Fruit fly (Drosophila melanogaster) whole organism, embryonic: ENCODE results near the gene RpL8.

Experiments used
- ATbp ChIP-seq: fragments of 200-800 bp; sonication (Bioruptor generic); optimal IDR thresholded peaks from 2 replicates; lab custom pipeline; 2017; ENCODE audit warnings: missing biosample characterization, mild to moderate bottlenecking, missing genetic modification characterization, missing genetic modification reagents
- Bdp1 ChIP-seq: fragments of 200-800 bp; sonication (Bioruptor generic); optimal IDR thresholded peaks from 3 replicates; lab custom pipeline; 2016; ENCODE audit warnings: missing biosample characterization, missing genetic modification characterization
- CG10565 ChIP-seq: fragments of 200-800 bp; sonication (Bioruptor generic); optimal IDR thresholded peaks from 3 replicates; lab custom pipeline; 2016; ENCODE audit warnings: missing biosample characterization, mild to moderate bottlenecking, missing genetic modification characterization
- CG11247 ChIP-seq: fragments of 200-800 bp; sonication (Bioruptor generic); IDR thresholded peaks from 2 replicates; pipeline ENCODE4 v1.3.6; 2022; ENCODE audit warnings: missing biosample characterization, missing genetic modification characterization
- CG11696 ChIP-seq: fragments of 200-800 bp; sonication (Bioruptor generic); IDR thresholded peaks from 2 replicates; pipeline ENCODE4 v1.3.6; 2022; ENCODE audit warnings: missing biosample characterization, missing genetic modification characterization
- CG12769 ChIP-seq: fragments of 200-800 bp; sonication (Bioruptor generic); optimal IDR thresholded peaks from 2 replicates; lab custom pipeline; 2019; ENCODE audit warnings: missing biosample characterization, mild to moderate bottlenecking, missing genetic modification characterization, moderate library complexity
- CG13287 ChIP-seq: fragments of 200-800 bp; sonication (Bioruptor generic); IDR thresholded peaks from 2 replicates; pipeline ENCODE4 v1.3.6; 2022; ENCODE audit warnings: missing biosample characterization, missing genetic modification characterization; ENCODE audit not compliant: partially characterized antibody
- CG15514 ChIP-seq: fragments of 200-800 bp; sonication (Bioruptor generic); optimal IDR thresholded peaks from 3 replicates; lab custom pipeline; 2017; ENCODE audit warnings: missing biosample characterization, missing genetic modification characterization, mild to moderate bottlenecking, moderate library complexity, missing genetic modification reagents
- CG17568 ChIP-seq: fragments of 200-800 bp; sonication (Bioruptor generic); optimal IDR thresholded peaks from 2 replicates; lab custom pipeline; 2018; ENCODE audit warnings: missing biosample characterization, mild to moderate bottlenecking, missing genetic modification characterization, moderate library complexity
- CG17802 ChIP-seq: fragments of 200-800 bp; sonication (Bioruptor generic); optimal IDR thresholded peaks from 2 replicates; lab custom pipeline; 2018; ENCODE audit warnings: missing biosample characterization, mild to moderate bottlenecking, missing genetic modification characterization, moderate library complexity
- CG2889 ChIP-seq: fragments of 200-800 bp; sonication (Bioruptor generic); IDR thresholded peaks from 3 replicates; pipeline ENCODE4 v1.3.6; 2022; ENCODE audit warnings: missing biosample characterization, missing genetic modification characterization
- CG32772 ChIP-seq: fragments of 200-800 bp; sonication (Bioruptor generic); IDR thresholded peaks from 2 replicates; pipeline ENCODE4 v1.3.6; 2022; ENCODE audit warnings: missing biosample characterization, missing genetic modification characterization
- CG3281 ChIP-seq: fragments of 200-800 bp; sonication (Bioruptor generic); optimal IDR thresholded peaks from 3 replicates; lab custom pipeline; 2017; ENCODE audit warnings: missing biosample characterization, mild to moderate bottlenecking, missing genetic modification characterization
- CG3407 ChIP-seq: fragments of 200-800 bp; sonication (Bioruptor generic); optimal IDR thresholded peaks from 2 replicates; lab custom pipeline; 2018; ENCODE audit warnings: missing biosample characterization, mild to moderate bottlenecking, missing genetic modification characterization
- CG6254 ChIP-seq: fragments of 200-800 bp; sonication (Bioruptor generic); optimal IDR thresholded peaks from 3 replicates; lab custom pipeline; 2017; ENCODE audit warnings: mild to moderate bottlenecking, missing biosample characterization, missing genetic modification reagents, missing genetic modification characterization
- CG6272 ChIP-seq: fragments of 200-800 bp; sonication (Bioruptor generic); IDR thresholded peaks from 2 replicates; pipeline ENCODE4 v1.3.6; 2022; ENCODE audit warnings: missing biosample characterization, missing genetic modification characterization
- CG6765 ChIP-seq: fragments of 200-800 bp; sonication (Bioruptor generic); optimal IDR thresholded peaks from 3 replicates; lab custom pipeline; 2017; ENCODE audit warnings: missing biosample characterization, mild to moderate bottlenecking, missing genetic modification characterization
- CG6813 ChIP-seq: fragments of 200-800 bp; sonication (Bioruptor generic); optimal IDR thresholded peaks from 2 replicates; lab custom pipeline; 2017; ENCODE audit warnings: missing biosample characterization, missing genetic modification characterization, mild to moderate bottlenecking, moderate library complexity, missing genetic modification reagents
- CG8478 ChIP-seq: fragments of >200 bp; optimal IDR thresholded peaks from 2 replicates; lab custom pipeline; 2018
- CG8944 ChIP-seq: fragments of 200-800 bp; sonication (Bioruptor generic); optimal IDR thresholded peaks from 3 replicates; lab custom pipeline; 2016; ENCODE audit warnings: missing biosample characterization, missing genetic modification characterization
- CG9932 ChIP-seq: fragments of 200-800 bp; sonication (Bioruptor generic); IDR thresholded peaks from 2 replicates; pipeline ENCODE4 v1.3.6; 2022; ENCODE audit warnings: missing biosample characterization, missing genetic modification characterization
- Chrac-16 ChIP-seq: fragments of 200-800 bp; sonication (Bioruptor generic); optimal IDR thresholded peaks from 3 replicates; lab custom pipeline; 2016; ENCODE audit warnings: missing biosample characterization, missing genetic modification characterization
- Dp ChIP-seq: fragments of 200-800 bp; sonication (Bioruptor generic); optimal IDR thresholded peaks from 2 replicates; lab custom pipeline; 2018; ENCODE audit warnings: missing biosample characterization, mild to moderate bottlenecking, missing genetic modification characterization, moderate library complexity
- Dref ChIP-seq: fragments of 200-800 bp; sonication (Bioruptor generic); IDR thresholded peaks from 2 replicates; pipeline ENCODE4 v1.3.6; 2022; ENCODE audit warnings: missing biosample characterization, missing genetic modification characterization
- Drgx ChIP-seq: fragments of 200-800 bp; sonication (Bioruptor generic); IDR thresholded peaks from 2 replicates; pipeline ENCODE4 v1.3.6; 2022; ENCODE audit warnings: missing biosample characterization, missing genetic modification characterization
- Elba2 ChIP-seq: fragments of 200-800 bp; sonication (Bioruptor generic); optimal IDR thresholded peaks from 3 replicates; lab custom pipeline; 2016; ENCODE audit warnings: missing biosample characterization, missing genetic modification characterization
- Fer3 ChIP-seq: fragments of 200-800 bp; sonication (Bioruptor generic); optimal IDR thresholded peaks from 2 replicates; lab custom pipeline; 2018; ENCODE audit warnings: missing biosample characterization, mild to moderate bottlenecking, missing genetic modification characterization, moderate library complexity
- Jarid2 ChIP-seq: fragments of 200-800 bp; sonication (Bioruptor generic); optimal IDR thresholded peaks from 3 replicates; lab custom pipeline; 2017; ENCODE audit warnings: mild to moderate bottlenecking, missing biosample characterization, missing genetic modification reagents, missing genetic modification characterization
- MBD-R2 ChIP-seq: fragments of 200-800 bp; sonication (Bioruptor generic); IDR thresholded peaks from 2 replicates; pipeline ENCODE4 v1.3.6; 2022; ENCODE audit warnings: missing biosample characterization, missing genetic modification characterization
- Mad ChIP-seq: fragments of 200-800 bp; sonication (Bioruptor generic); optimal IDR thresholded peaks from 2 replicates; lab custom pipeline; 2016; ENCODE audit warnings: missing biosample characterization, missing genetic modification characterization
- Med ChIP-seq: fragments of 200-800 bp; sonication (Bioruptor generic); peaks from one replicate; lab custom pipeline; 2016; ENCODE audit warnings: missing biosample characterization, missing genetic modification characterization, mild to moderate bottlenecking, inconsistent platforms, moderate library complexity
- Mrtf ChIP-seq: fragments of 200-800 bp; sonication (Bioruptor generic); IDR thresholded peaks from 3 replicates; pipeline ENCODE4 v1.3.6; 2022; ENCODE audit warnings: missing biosample characterization, missing genetic modification characterization
- Myb ChIP-seq: fragments of 200-800 bp; sonication (Bioruptor generic); optimal IDR thresholded peaks from 2 replicates; lab custom pipeline; 2016; ENCODE audit warnings: missing biosample characterization, missing genetic modification characterization
- Nf-YB ChIP-seq: fragments of 200-800 bp; sonication (Bioruptor generic); optimal IDR thresholded peaks from 3 replicates; lab custom pipeline; 2019; ENCODE audit warnings: missing biosample characterization, mild to moderate bottlenecking, missing genetic modification characterization, moderate library complexity
- Six4 ChIP-seq: fragments of 200-800 bp; sonication (Bioruptor generic); optimal IDR thresholded peaks from 2 replicates; lab custom pipeline; 2016; ENCODE audit warnings: missing biosample characterization, missing genetic modification characterization
- Sox100B ChIP-seq: fragments of 200-800 bp; sonication (Bioruptor generic); optimal IDR thresholded peaks from 3 replicates; lab custom pipeline; 2018; ENCODE audit warnings: missing biosample characterization, mild to moderate bottlenecking, missing genetic modification characterization
- Ssrp ChIP-seq: fragments of 200-800 bp; sonication (Bioruptor generic); optimal IDR thresholded peaks from 2 replicates; lab custom pipeline; 2018; ENCODE audit warnings: missing biosample characterization, mild to moderate bottlenecking, missing genetic modification characterization, moderate library complexity
- Stat92E ChIP-seq, 3 experiments: fragments of >200 bp in 2 of 3; fragments of 200-800 bp in 1 of 3; sonication (Bioruptor generic) in 1 of 3; optimal IDR thresholded peaks; 2 replicates each; lab custom pipeline; 2017 to 2019; ENCODE audit warnings: missing biosample characterization in 3 of 3, missing genetic modification characterization in 3 of 3, mild to moderate bottlenecking in 1 of 3, moderate library complexity in 1 of 3
- aop ChIP-seq: fragments of 200-800 bp; sonication (Bioruptor generic); IDR thresholded peaks from 2 replicates; pipeline ENCODE4 v1.3.6; 2022; ENCODE audit warnings: missing biosample characterization, missing genetic modification characterization
- chif ChIP-seq, 2 experiments: fragments of 200-800 bp; sonication (Bioruptor generic); optimal IDR thresholded peaks; 3 replicates each; lab custom pipeline; 2016; ENCODE audit warnings: missing biosample characterization in 2 of 2, missing genetic modification characterization in 2 of 2
- chm ChIP-seq: fragments of 200-800 bp; sonication (Bioruptor generic); IDR thresholded peaks from 2 replicates; pipeline ENCODE4 v1.3.6; 2022; ENCODE audit warnings: missing biosample characterization, missing genetic modification characterization
- dati ChIP-seq: fragments of 200-800 bp; sonication (Bioruptor generic); IDR thresholded peaks from 2 replicates; pipeline ENCODE4 v1.3.6; 2022; ENCODE audit warnings: missing biosample characterization, missing genetic modification characterization
- dmrt11E ChIP-seq: fragments of 200-800 bp; sonication (Bioruptor generic); optimal IDR thresholded peaks from 3 replicates; lab custom pipeline; 2018; ENCODE audit warnings: missing biosample characterization, mild to moderate bottlenecking, missing genetic modification characterization, moderate library complexity
- dmrt99B ChIP-seq: fragments of 200-800 bp; sonication (Bioruptor generic); optimal IDR thresholded peaks from 2 replicates; lab custom pipeline; 2018; ENCODE audit warnings: missing biosample characterization, mild to moderate bottlenecking, missing genetic modification characterization, moderate library complexity
- gro ChIP-seq: fragments of 200-800 bp; sonication (Bioruptor generic); optimal IDR thresholded peaks from 2 replicates; lab custom pipeline; 2016; ENCODE audit warnings: missing biosample characterization, missing genetic modification characterization
- inv ChIP-seq: fragments of 200-800 bp; sonication (Bioruptor generic); IDR thresholded peaks from 2 replicates; pipeline ENCODE4 v1.3.6; 2022; ENCODE audit warnings: missing biosample characterization, missing genetic modification characterization; ENCODE audit not compliant: partially characterized antibody
- kni ChIP-seq: fragments of 200-800 bp; sonication (Bioruptor generic); optimal IDR thresholded peaks from 3 replicates; lab custom pipeline; 2017; ENCODE audit warnings: mild to moderate bottlenecking, missing biosample characterization, missing genetic modification reagents, missing genetic modification characterization
- luna ChIP-seq: fragments of 200-800 bp; sonication (Bioruptor generic); optimal IDR thresholded peaks from 2 replicates; lab custom pipeline; 2016; ENCODE audit warnings: missing biosample characterization, missing genetic modification characterization
- sens ChIP-seq: fragments of 200-800 bp; sonication (Bioruptor generic); peaks from one replicate; lab custom pipeline; 2016; ENCODE audit warnings: missing biosample characterization, missing genetic modification characterization

The RpL8 gene

DNA sequence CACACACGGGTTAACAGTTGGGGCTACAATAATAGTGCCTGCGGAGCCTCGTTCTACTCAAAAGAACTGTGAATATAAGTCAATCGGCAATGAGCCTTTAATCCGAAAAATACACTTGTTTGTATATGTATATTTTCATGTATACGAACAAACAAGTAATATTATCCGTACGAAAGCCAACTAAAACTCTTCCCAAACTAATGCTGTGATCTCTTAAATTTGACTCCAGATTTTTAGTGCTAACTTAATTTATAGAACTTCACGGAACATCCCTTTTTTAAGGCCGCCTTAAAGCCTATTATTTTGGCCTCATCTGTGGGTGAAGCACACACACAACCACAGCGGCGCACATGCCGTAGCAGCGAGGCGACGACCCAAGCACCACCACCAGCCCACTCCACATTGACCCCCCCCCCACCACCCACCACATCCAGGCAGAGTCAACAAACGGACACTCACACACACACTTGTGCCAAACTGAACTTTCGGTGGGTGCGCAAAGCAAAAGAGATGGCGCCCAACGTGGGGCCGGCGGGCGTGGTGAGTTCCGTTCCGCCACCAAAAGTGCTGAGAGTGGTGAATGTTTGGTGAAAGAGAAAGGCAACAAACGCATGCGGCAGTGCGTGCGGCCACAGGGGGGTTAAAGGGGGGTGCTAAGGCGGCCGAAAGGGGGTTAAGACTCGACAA lies 3.0 kb upstream of the RpL8 start (continued):
- peak; percentile 35; the same call in 1 of the 2 replicates for TF ChIP-seq CG9932
- TF ChIP-seq CG10565, result no peak
- TF ChIP-seq Drgx, result peak; percentile 79
- peak; percentile 86 for TF ChIP-seq CG3281
- TF ChIP-seq chif (GFP tag; optimal IDR thresholded peaks at IDR 0.05; lab: Kevin White, UChicago), result peak; percentile 73 to 82
- peak; percentile 58 for TF ChIP-seq Mad
- no peak for TF ChIP-seq Dp
- TF ChIP-seq dati (GFP tag; lab: Robert Waterston, UW), result 0 out of 2 replicates have a peak, but pooled peaks have one; percentile 3
- no peak for TF ChIP-seq aop (GFP tag; lab: Robert Waterston, UW)
- TF ChIP-seq Myb (GFP tag; lab: Kevin White, UChicago), result peak; percentile 38
- peak; percentile 81 for TF ChIP-seq CG6813 (GFP tag; lab: Kevin White, UChicago)
- TF ChIP-seq Chrac-16 (GFP tag; lab: Kevin White, UChicago), result peak; percentile 79
- TF ChIP-seq ATbp, result peak; percentile 86
- peak; percentile 19; the same call in 1 of the 2 replicates for TF ChIP-seq chm (GFP tag; lab: Robert Waterston, UW)
- TF ChIP-seq CG6254, result peak; percentile 58
- TF ChIP-seq gro, result peak; percentile 84
- TF ChIP-seq sens (GFP tag; lab: Kevin White, UChicago), result peak; percentile 96
- peak; percentile 63 for TF ChIP-seq CG15514
- peak; percentile 15 for TF ChIP-seq CG17802 (tag; lab: Kevin White, UChicago)
- peak; percentile 82 for TF ChIP-seq CG17568
- peak; percentile 70 for TF ChIP-seq kni (GFP tag; lab: Kevin White, UChicago)
- no peak for TF ChIP-seq MBD-R2 (GFP tag; lab: Robert Waterston, UW)
- peak; percentile 75 for TF ChIP-seq CG8944 (GFP tag; lab: Kevin White, UChicago)
- TF ChIP-seq CG11247 (GFP tag; lab: Robert Waterston, UW), result 0 out of 2 replicates have a peak, but pooled peaks have one; percentile 6
- no peak for TF ChIP-seq Elba2 (GFP tag; lab: Kevin White, UChicago)
- peak; percentile 78 for TF ChIP-seq Ssrp (tag; lab: Kevin White, UChicago)
- peak; percentile 74 for TF ChIP-seq Jarid2 (GFP tag; lab: Kevin White, UChicago)
- TF ChIP-seq Nf-YB, result peak; percentile 69
- TF ChIP-seq CG8478, result no peak
- TF ChIP-seq Stat92E (GFP tag; optimal IDR thresholded peaks at IDR 0.05; lab: Kevin White, UChicago), result no peak
- TF ChIP-seq inv (GFP tag; lab: Robert Waterston, UW), result no peak
- TF ChIP-seq Bdp1 (GFP tag; lab: Kevin White, UChicago), result peak; percentile 68
- peak; percentile 70 for TF ChIP-seq Fer3
- no peak for TF ChIP-seq luna (GFP tag; lab: Kevin White, UChicago)
- TF ChIP-seq Mrtf (GFP tag; lab: Robert Waterston, UW), result peak; percentile 46
- TF ChIP-seq dmrt99B (tag; lab: Kevin White, UChicago), result peak; percentile 92
- TF ChIP-seq dmrt11E (tag; lab: Kevin White, UChicago), result peak; percentile 65
- TF ChIP-seq CG11696 (GFP tag; lab: Robert Waterston, UW), result peak; percentile 93
- TF ChIP-seq CG3407 (GFP tag; lab: Kevin White, UChicago), result peak; percentile 56
- peak; percentile 61; the same call in 2 of the 3 replicates for TF ChIP-seq CG2889 (GFP tag; lab: Robert Waterston, UW)
- peak; percentile 81 for TF ChIP-seq Six4 (GFP tag; lab: Kevin White, UChicago)
- TF ChIP-seq CG13287, result 0 out of 2 replicates have a peak, but pooled peaks have one; percentile 18
- no peak for TF ChIP-seq Dref (GFP tag; lab: Robert Waterston, UW)
- 0 out of 2 replicates have a peak, but pooled peaks have one; percentile 41 for TF ChIP-seq CG6272 (GFP tag; lab: Robert Waterston, UW)
- peak; percentile 92 for TF ChIP-seq Sox100B
- TF ChIP-seq CG6765 (GFP tag; lab: Kevin White, UChicago), result no peak
- peak; percentile 60; the same call in 1 of the 2 replicates for TF ChIP-seq CG32772 (GFP tag; lab: Robert Waterston, UW)
- peak; percentile 92 for TF ChIP-seq Med (GFP tag; lab: Kevin White, UChicago)
- TF ChIP-seq CG12769 (tag; lab: Kevin White, UChicago), result peak; percentile 80
